Fruit fly (Drosophila melanogaster): ENCODE data around the gene CG33995.

Gene CG33995

dm6 chr2L:5044892-5045619 lies 2.0 kb downstream of the CG33995 start:
- TF ChIP-seq CG8478 (optimal IDR thresholded peaks at IDR 0.05): no peak
- TF ChIP-seq pan (optimal IDR thresholded peaks at IDR 0.05): no peak
- no peak for TF ChIP-seq EcR (GFP tag; optimal IDR thresholded peaks at IDR 0.05)
- TF ChIP-seq psq (optimal IDR thresholded peaks at IDR 0.05): no peak
- no peak for TF ChIP-seq Dll (optimal IDR thresholded peaks at IDR 0.05)
- TF ChIP-seq usp (GFP tag; optimal IDR thresholded peaks at IDR 0.05): no peak

DNA sequence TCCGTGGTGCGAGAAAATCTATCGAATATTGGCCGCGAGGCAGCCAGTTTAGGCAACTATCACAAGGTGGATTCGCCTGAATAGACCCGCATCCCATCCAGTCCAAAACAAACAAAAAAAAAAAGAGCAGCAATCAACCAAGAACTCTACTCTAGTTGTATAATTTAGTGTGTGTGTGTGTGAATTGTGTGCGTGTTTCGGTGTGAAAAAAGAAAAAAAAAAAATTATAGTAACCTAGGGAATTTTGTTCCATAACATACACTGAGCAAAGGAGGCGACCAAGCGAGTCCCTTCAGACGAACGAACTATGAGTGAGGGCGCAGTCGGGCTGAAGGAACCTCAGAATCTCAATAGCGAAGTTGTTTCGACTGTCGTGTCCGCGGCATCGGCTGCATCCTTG lies 3.2 kb downstream of the CG33995 start:
- TF ChIP-seq CG8478 (optimal IDR thresholded peaks at IDR 0.05) (no peak), psq (optimal IDR thresholded peaks at IDR 0.05) (no peak), pan (optimal IDR thresholded peaks at IDR 0.05) (no peak), usp (GFP tag; optimal IDR thresholded peaks at IDR 0.05) (no peak), Dll (optimal IDR thresholded peaks at IDR 0.05) (no peak), EcR (GFP tag; optimal IDR thresholded peaks at IDR 0.05) (no peak)

dm6 chr2L:5049974-5050373 lies 6.9 kb downstream of the CG33995 start:
- no peak for TF ChIP-seq pan (optimal IDR thresholded peaks at IDR 0.05)
- no peak for TF ChIP-seq usp (GFP tag; optimal IDR thresholded peaks at IDR 0.05)
- TF ChIP-seq Dll (optimal IDR thresholded peaks at IDR 0.05): no peak
- no peak for TF ChIP-seq CG8478 (optimal IDR thresholded peaks at IDR 0.05)
- TF ChIP-seq EcR (GFP tag; optimal IDR thresholded peaks at IDR 0.05): no peak
- no peak for TF ChIP-seq psq (optimal IDR thresholded peaks at IDR 0.05)

dm6 chr2L:5050825-5051224 lies 7.8 kb downstream of the CG33995 start, which contains the start of gene CG9121:
Gene CG9121, minus strand, starts transcription at chr2L:5051062.
- no peak for TF ChIP-seq CG8478 (optimal IDR thresholded peaks at IDR 0.05)
- TF ChIP-seq usp (GFP tag; optimal IDR thresholded peaks at IDR 0.05): no peak
- no peak for TF ChIP-seq Dll (optimal IDR thresholded peaks at IDR 0.05)
- TF ChIP-seq pan (optimal IDR thresholded peaks at IDR 0.05): no peak
- TF ChIP-seq psq (optimal IDR thresholded peaks at IDR 0.05): no peak
- TF ChIP-seq EcR (GFP tag; optimal IDR thresholded peaks at IDR 0.05): no peak

- no peak for TF ChIP-seq psq (optimal IDR thresholded peaks at IDR 0.05)
- no peak for TF ChIP-seq CG8478 (optimal IDR thresholded peaks at IDR 0.05)
- TF ChIP-seq usp (GFP tag; optimal IDR thresholded peaks at IDR 0.05): no peak
- TF ChIP-seq pan (optimal IDR thresholded peaks at IDR 0.05): no peak
Observed at dm6 chr2L:5052367-5052914, 9.4 kb downstream of the CG33995 start, which contains the start of gene senju. Gene senju, plus strand, starts transcription at chr2L:5052843.

dm6 chr2L:5052994-5053393 lies 9.9 kb downstream of the CG33995 start, which contains the start of gene eIF3h:
Gene eIF3h, minus strand, starts transcription at chr2L:5053094.
- TF ChIP-seq pan (optimal IDR thresholded peaks at IDR 0.05) (no peak), usp (GFP tag; optimal IDR thresholded peaks at IDR 0.05) (no peak), Dll (optimal IDR thresholded peaks at IDR 0.05) (no peak), psq (optimal IDR thresholded peaks at IDR 0.05) (no peak), EcR (GFP tag; optimal IDR thresholded peaks at IDR 0.05) (no peak), CG8478 (optimal IDR thresholded peaks at IDR 0.05) (no peak)

dm6 chr2L:5054953-5055352 lies 11.9 kb downstream of the CG33995 start, which contains the start of the genes CG14036 and His3.3A:
Gene CG14036, minus strand, starts transcription at chr2L:5055016.
Gene His3.3A, plus strand, starts transcription at chr2L:5055058.
- TF ChIP-seq Dll (optimal IDR thresholded peaks at IDR 0.05): no peak
- TF ChIP-seq EcR (GFP tag; optimal IDR thresholded peaks at IDR 0.05): no peak
- no peak for TF ChIP-seq usp (GFP tag; optimal IDR thresholded peaks at IDR 0.05)
- no peak for TF ChIP-seq CG8478 (optimal IDR thresholded peaks at IDR 0.05)

DNA sequence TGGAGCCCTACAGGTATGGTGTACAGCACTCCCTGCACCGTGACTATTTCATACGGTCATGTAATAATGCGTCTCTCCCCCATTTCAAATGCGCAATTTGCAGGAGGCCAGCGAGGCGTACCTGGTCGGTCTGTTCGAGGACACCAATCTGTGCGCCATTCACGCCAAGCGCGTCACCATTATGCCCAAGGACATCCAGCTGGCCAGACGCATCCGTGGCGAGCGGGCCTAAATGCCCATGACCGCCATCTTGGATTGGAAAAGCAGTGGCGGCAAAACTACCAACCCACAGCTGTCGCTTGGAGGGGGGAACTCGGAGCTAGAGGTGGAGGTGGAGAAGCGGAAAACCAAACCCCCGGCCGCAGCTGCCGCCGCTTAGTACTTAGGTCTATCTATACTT lies 12.5 kb downstream of the CG33995 start:
- no peak for TF ChIP-seq EcR (GFP tag; optimal IDR thresholded peaks at IDR 0.05)
- TF ChIP-seq Dll (optimal IDR thresholded peaks at IDR 0.05): no peak
- TF ChIP-seq CG8478 (optimal IDR thresholded peaks at IDR 0.05): no peak
- TF ChIP-seq psq (optimal IDR thresholded peaks at IDR 0.05): no peak
- TF ChIP-seq pan (optimal IDR thresholded peaks at IDR 0.05): no peak
- TF ChIP-seq usp (GFP tag; optimal IDR thresholded peaks at IDR 0.05): no peak

DNA sequence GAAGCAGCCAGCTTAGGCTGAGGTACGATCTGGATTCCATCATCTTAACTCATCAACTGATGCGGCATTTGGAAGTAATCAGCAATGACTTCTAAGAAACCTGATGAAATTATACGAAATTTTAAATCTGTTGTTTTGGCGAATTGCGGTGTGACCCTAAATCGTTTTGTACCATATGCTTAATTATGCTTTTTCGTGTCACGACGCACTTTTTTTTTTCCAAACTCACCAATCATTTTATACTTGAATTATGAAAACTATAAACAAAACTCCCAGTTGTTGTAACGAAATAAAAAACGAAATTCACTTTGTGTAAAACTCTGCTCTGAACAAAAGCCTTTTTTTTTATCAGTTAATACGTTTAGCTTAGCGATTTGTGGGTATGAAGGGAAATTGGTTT lies 15.0 kb downstream of the CG33995 start, which contains the start of gene Nepl3:
Nepl3 (minus strand) TSS at position 155 of the 400 bp plus-strand sequence.
- TF ChIP-seq usp (GFP tag; optimal IDR thresholded peaks at IDR 0.05): no peak

- TF ChIP-seq EcR (GFP tag; optimal IDR thresholded peaks at IDR 0.05) (no peak), usp (GFP tag; optimal IDR thresholded peaks at IDR 0.05) (no peak), psq (optimal IDR thresholded peaks at IDR 0.05) (no peak), pan (optimal IDR thresholded peaks at IDR 0.05) (no peak), Dll (optimal IDR thresholded peaks at IDR 0.05) (no peak), CG8478 (optimal IDR thresholded peaks at IDR 0.05) (no peak)
Observed at dm6 chr2L:5059645-5060254, 16.7 kb downstream of the CG33995 start, which contains the start of gene Rpn11. Gene Rpn11, minus strand, starts transcription at chr2L:5059790.

- TF ChIP-seq EcR (GFP tag; optimal IDR thresholded peaks at IDR 0.05) (no peak), pan (optimal IDR thresholded peaks at IDR 0.05) (no peak), CG8478 (optimal IDR thresholded peaks at IDR 0.05) (no peak), psq (optimal IDR thresholded peaks at IDR 0.05) (no peak), Dll (optimal IDR thresholded peaks at IDR 0.05) (no peak), usp (GFP tag; optimal IDR thresholded peaks at IDR 0.05) (no peak)
Observed at dm6 chr2L:5060515-5060914, 17.4 kb downstream of the CG33995 start, which contains the start of gene qtc. Gene qtc, plus strand, starts transcription at chr2L:5060815.

- TF ChIP-seq psq (optimal IDR thresholded peaks at IDR 0.05): no peak
- no peak for TF ChIP-seq EcR (GFP tag; optimal IDR thresholded peaks at IDR 0.05)
Observed at dm6 chr2L:5060952-5061478, 17.9 kb downstream of the CG33995 start.

All from whole organism.